Fruit fly (Drosophila melanogaster) whole organism, larva: Measurements from ENCODE around the gene Ugt303B1.

Source experiments
- noc ChIP-seq: fragments of 200-800 bp; sonication (Bioruptor generic); optimal IDR thresholded peaks from 3 replicates; lab custom pipeline; 2019; ENCODE audit warnings: missing biosample characterization, mild to moderate bottlenecking, missing genetic modification characterization, moderate library complexity

Ugt303B1 gene

DNA sequence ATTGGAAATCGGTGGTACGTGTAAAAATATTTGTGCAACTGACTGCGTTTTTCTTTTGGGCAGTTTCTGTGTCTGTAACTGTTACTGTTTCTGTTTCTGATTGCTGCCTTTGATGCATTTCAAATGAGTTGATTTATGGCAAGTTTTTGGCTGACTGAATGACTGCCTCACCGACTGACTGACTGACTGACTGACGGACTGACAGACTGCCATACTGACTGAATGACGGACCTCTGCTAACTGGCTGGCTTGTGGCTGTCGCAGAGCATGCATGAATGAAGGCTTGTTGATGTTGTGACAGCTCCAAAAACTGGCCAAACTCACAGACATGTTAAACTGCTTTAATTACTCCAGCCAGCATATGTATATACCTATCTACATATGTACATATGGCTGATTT is 33.0 kb downstream of the Ugt303B1 start:
- TF ChIP-seq noc (tag; lab: Kevin White, UChicago): no peak

DNA sequence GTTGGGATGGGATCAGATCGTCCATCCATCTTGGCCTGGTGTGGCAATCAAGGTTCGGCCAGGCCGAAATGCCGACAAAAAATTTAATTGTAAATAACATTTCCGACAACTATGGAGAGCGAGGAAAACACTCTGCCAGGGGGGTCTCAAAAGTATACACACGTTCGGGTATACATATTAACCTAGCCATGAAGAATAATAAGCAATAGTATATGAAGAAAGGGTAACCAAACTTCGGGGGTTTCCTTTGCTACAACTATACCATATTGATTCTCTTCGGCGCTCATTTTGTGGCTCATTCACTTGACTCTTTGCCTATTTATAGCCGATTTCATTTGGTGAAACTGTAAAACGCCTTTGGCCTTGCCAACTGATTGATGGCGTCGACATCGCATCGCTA is 39.3 kb downstream of the Ugt303B1 start:
- no peak for TF ChIP-seq noc (tag; lab: Kevin White, UChicago)

DNA sequence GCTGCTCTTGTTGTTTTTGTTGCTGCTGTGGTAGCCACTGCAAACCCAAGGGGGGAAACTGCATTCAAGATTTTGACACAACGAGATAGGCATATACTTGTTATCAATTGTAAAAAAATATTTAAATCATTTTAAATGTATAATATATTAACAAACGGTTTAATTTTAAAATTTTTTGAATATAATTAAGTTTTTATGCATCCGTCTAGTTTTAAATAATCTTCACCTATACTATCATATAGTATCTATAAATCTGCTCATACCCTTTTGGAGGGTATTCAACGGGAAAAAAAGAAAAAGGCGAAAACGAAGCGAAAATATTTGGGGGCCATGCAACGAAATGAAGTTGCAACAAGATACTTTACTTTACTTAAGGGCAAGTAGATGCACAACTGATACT is 40.0 kb downstream of the Ugt303B1 start:
- no peak for TF ChIP-seq noc (tag; lab: Kevin White, UChicago)

DNA sequence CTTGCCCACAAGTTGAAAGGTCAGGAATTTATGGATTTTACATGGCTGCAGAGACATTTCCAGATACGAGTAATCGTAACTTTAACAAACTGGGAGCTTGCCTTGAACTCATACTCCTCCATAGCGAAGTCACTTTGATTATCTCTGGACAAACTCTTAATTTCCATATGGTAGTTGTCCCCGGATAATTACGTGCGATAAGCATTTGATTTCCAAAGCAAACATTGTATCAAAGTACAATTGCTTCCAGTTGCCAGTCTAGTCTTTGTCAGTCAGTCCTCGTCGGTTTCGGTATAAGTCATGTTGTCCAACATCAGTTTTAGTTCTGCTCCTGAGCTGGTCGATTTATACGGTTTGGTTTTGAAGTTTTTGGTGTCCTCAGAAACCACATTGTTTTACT is 49.3 kb downstream of the Ugt303B1 start, which contains the start of gene Ir94h:
Ir94h (plus strand) TSS at position 301 of the 400 bp plus-strand sequence.
- no peak for TF ChIP-seq noc (tag; lab: Kevin White, UChicago)

DNA sequence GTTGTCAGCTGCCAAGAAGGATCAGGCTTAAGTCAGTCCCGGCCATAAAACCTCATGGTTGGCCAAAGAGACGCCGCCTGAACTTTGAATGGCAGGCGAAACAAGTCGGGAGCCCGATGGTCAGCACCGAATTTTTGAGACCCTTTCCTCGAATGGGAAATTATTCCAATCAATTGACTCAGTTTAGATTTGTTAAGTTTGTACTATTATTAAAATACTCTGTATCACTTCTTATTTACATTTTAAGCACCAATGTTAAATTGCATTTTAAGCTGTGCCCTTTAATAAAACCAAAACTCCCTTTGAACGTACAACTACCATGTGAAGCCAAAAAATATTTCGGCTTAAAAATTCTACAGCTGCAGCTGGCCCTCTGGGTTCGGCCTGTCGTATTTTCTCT is 49.8 kb downstream of the Ugt303B1 start:
- no peak for TF ChIP-seq noc (tag; lab: Kevin White, UChicago)
